Fruit fly (Drosophila melanogaster) whole organism, wandering third instar larva: ENCODE results near the gene CG6443.

Experiments used
- CG32264 ChIP-seq: fragments of 200-800 bp; sonication (Bioruptor generic); optimal IDR thresholded peaks from 2 replicates; lab custom pipeline; 2016; ENCODE audit warnings: missing biosample characterization, missing genetic modification characterization
- Dif ChIP-seq: fragments of 200-275, 200-300 bp; sonication (Bioruptor generic); optimal IDR thresholded peaks from 2 replicates; lab custom pipeline; 2018; ENCODE audit warnings: missing biosample characterization, missing genetic modification characterization; ENCODE audit not compliant: partially characterized antibody
- HLH106 ChIP-seq: fragments of 200-800 bp; optimal IDR thresholded peaks from 3 replicates; lab custom pipeline; 2019; ENCODE audit warnings: missing biosample characterization, mild to moderate bottlenecking, missing genetic modification characterization, moderate library complexity
- Hr83 ChIP-seq: fragments of 200-300 bp; sonication (Bioruptor generic); optimal IDR thresholded peaks from 2 replicates; lab custom pipeline; 2016; ENCODE audit warnings: missing biosample characterization, mild to moderate bottlenecking, missing genetic modification characterization, moderate library complexity; ENCODE audit not compliant: poor library complexity, severe bottlenecking
- Sp1 ChIP-seq: fragments of 200-800 bp; sonication (Bioruptor generic); optimal IDR thresholded peaks from 3 replicates; lab custom pipeline; 2019; ENCODE audit warnings: missing biosample characterization, mild to moderate bottlenecking, missing genetic modification characterization, moderate library complexity
- br ChIP-seq: fragments of 200-800 bp; sonication (Bioruptor generic); optimal IDR thresholded peaks from 2 replicates; lab custom pipeline; 2016; ENCODE audit warnings: missing biosample characterization, missing genetic modification characterization
- dsf ChIP-seq: sonication (Bioruptor generic); optimal IDR thresholded peaks from 2 replicates; lab custom pipeline; 2016; ENCODE audit warnings: missing biosample characterization, missing genetic modification characterization, borderline replicate concordance
- fru ChIP-seq: fragments of 200-800 bp; sonication (Bioruptor generic); optimal IDR thresholded peaks from 3 replicates; lab custom pipeline; 2016; ENCODE audit warnings: missing biosample characterization, mild to moderate bottlenecking, missing genetic modification characterization
- h ChIP-seq: fragments of 200-800 bp; sonication (Bioruptor generic); optimal IDR thresholded peaks from 3 replicates; lab custom pipeline; 2016; ENCODE audit warnings: missing biosample characterization, mild to moderate bottlenecking, missing genetic modification characterization
- lola ChIP-seq: fragments of >200 bp; optimal IDR thresholded peaks from 2 replicates; lab custom pipeline; 2017; ENCODE audit warnings: missing biosample characterization, missing genetic modification characterization
- pan ChIP-seq: fragments of >200 bp; optimal IDR thresholded peaks from 2 replicates; lab custom pipeline; 2017
- sage ChIP-seq: fragments of 200-800 bp; sonication (Bioruptor generic); optimal IDR thresholded peaks from 2 replicates; lab custom pipeline; 2016; ENCODE audit warnings: missing biosample characterization, mild to moderate bottlenecking, missing genetic modification characterization
- usp ChIP-seq: fragments of >200 bp; optimal IDR thresholded peaks from 2 replicates; lab custom pipeline; 2017; ENCODE audit warnings: missing biosample characterization, missing genetic modification characterization
- woc ChIP-seq: sonication (Bioruptor generic); optimal IDR thresholded peaks from 2 replicates; lab custom pipeline; 2016; ENCODE audit warnings: missing biosample characterization, mild to moderate bottlenecking, missing genetic modification characterization

DNA sequence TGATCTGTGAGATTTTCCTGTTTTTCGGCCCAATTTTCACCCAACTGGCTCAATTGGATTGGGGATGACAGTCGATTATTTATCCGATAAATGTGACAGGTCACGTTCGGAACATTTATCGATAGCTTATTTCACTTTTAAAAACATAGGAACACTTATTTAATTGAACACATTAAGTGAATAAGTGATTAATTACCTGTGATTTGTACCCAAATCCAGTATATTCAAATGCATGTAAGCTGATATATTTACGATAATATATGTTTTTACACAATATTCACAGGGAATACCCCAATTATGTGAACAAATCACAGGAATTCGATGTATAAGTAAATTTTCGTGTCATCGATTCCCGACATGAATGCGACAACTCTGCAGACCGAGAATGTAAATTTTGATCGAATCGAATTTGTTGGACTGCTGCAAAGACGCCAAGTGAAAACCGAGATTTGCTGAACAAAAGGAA lies 3.6 kb downstream of the CG6443 start, which contains the start of the genes EMC3 and Dpy-30L1:
- TF ChIP-seq fru (peak; percentile 32), dsf (no peak), Sp1 (GFP tag; lab: Kevin White, UChicago) (no peak), h (GFP tag; lab: Kevin White, UChicago) (peak; percentile 65), lola (GFP tag; lab: Kevin White, UChicago) (no peak), br (GFP tag; lab: Kevin White, UChicago) (peak; percentile 21), sage (no peak), usp (GFP tag; lab: Kevin White, UChicago) (no peak), Dif (GFP tag; lab: Kevin White, UChicago) (no peak), woc (no peak), CG32264 (GFP tag; lab: Kevin White, UChicago) (no peak), Hr83 (GFP tag; lab: Kevin White, UChicago) (no peak), pan (lab: Kevin White, UChicago) (no peak), HLH106 (peak; percentile 58)
